Worm (Caenorhabditis elegans) whole organism, young adult: ENCODE measurements around the gene Y55F3AM.11.

Source experiments
- C17E4.6 ChIP-seq: fragments of 200-800 bp; sonication (Bioruptor generic); IDR thresholded peaks from 2 replicates; pipeline ENCODE4 v1.3.6; 2022; ENCODE audit warnings: missing genetic modification reagents, missing genetic modification characterization, missing compliant biosample characterization
- F23B12.7 ChIP-seq: sonication (generic microtip); optimal IDR thresholded peaks from 2 replicates; lab custom pipeline; 2017; ENCODE audit warnings: missing genetic modification characterization, mild to moderate bottlenecking, missing compliant biosample characterization, antibody characterized with exemption, moderate library complexity; ENCODE audit not compliant: insufficient read depth
- Y79H2A.3 ChIP-seq: fragments of 200-800 bp; sonication (Bioruptor generic); conservative IDR thresholded peaks from 2 replicates; pipeline ENCODE4 v1.3.6; 2022; ENCODE audit warnings: missing genetic modification reagents, missing genetic modification characterization, missing compliant biosample characterization
- ama-1 ChIP-seq, 3 experiments: fragments of 150-350 bp in 1 of 3; sonication (generic microtip) in 2 of 3; optimal IDR thresholded peaks; 2 replicates each; lab custom pipeline; 2014 to 2018; ENCODE audit warnings: missing biosample characterization in 2 of 3, missing genetic modification characterization in 2 of 3, missing genetic modification reagents in 2 of 3
- cebp-2 ChIP-seq: fragments of 200-800 bp; sonication (Bioruptor generic); IDR thresholded peaks from 2 replicates; pipeline ENCODE4 v1.3.6; 2022; ENCODE audit warnings: missing genetic modification characterization, missing compliant biosample characterization
- die-1 ChIP-seq: sonication (generic microtip); optimal IDR thresholded peaks from 2 replicates; lab custom pipeline; 2016; ENCODE audit warnings: missing genotype, mild to moderate bottlenecking, missing genetic modification characterization, missing compliant biosample characterization
- egl-18 ChIP-seq: fragments of 200-800 bp; sonication (Bioruptor generic); IDR thresholded peaks from 2 replicates; pipeline ENCODE4 v1.3.6; 2022; ENCODE audit warnings: missing genetic modification reagents, missing genetic modification characterization, missing compliant biosample characterization
- him-1 ChIP-seq: sonication (generic microtip); optimal IDR thresholded peaks from 2 replicates; lab custom pipeline; 2016; ENCODE audit warnings: missing genotype, missing genetic modification reagents, missing genetic modification characterization, missing compliant biosample characterization
- lin-35 ChIP-seq, 3 experiments: fragments of 150-350 bp in 2 of 3; sonication (generic microtip) in 1 of 3; optimal IDR thresholded peaks; 2 replicates each; lab custom pipeline; 2014 to 2018; ENCODE audit warnings: missing biosample characterization in 3 of 3, missing genetic modification characterization in 3 of 3, missing genetic modification reagents in 3 of 3
- nhr-120 ChIP-seq: fragments of 200-800 bp; sonication (Bioruptor generic); IDR thresholded peaks from 2 replicates; pipeline ENCODE4 v1.3.6; 2022; ENCODE audit warnings: missing genetic modification characterization, missing compliant biosample characterization
- pbrm-1 ChIP-seq: fragments of 200-800 bp; sonication (Bioruptor generic); IDR thresholded peaks from 2 replicates; pipeline ENCODE4 v1.3.6; 2022; ENCODE audit warnings: missing genetic modification reagents, missing genetic modification characterization, missing compliant biosample characterization
- unc-130 ChIP-seq: sonication (generic microtip); optimal IDR thresholded peaks from 2 replicates; lab custom pipeline; 2016; ENCODE audit warnings: missing genetic modification reagents, missing genetic modification characterization, missing compliant biosample characterization

DNA sequence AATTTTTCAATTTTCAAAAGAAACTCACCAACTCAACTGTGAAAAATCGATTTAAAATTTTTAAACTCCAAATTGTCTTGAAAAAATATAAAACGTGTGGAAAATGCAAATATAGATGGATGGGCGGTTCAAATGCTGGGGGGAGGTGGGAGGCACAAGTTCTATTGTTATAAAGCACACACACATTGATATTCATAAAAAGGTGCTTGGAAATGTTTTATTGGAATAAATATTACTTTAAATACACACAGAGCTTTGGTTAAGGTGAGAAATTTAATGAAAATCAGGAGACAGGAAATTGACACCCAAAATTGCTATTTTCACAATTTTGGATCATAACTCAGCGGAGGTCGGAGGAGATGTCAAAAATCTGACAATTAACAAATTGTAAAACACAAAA is at the start of gene Y55F3AM.11:
- TF ChIP-seq F23B12.7 (tag; lab: Kevin White, UChicago) (no peak), egl-18 (GFP tag; lab: Robert Waterston, UW) (no peak), lin-35 (GFP tag; optimal IDR thresholded peaks at IDR 0.05; lab: Kevin White, UChicago) (no peak), cebp-2 (no peak), C17E4.6 (no peak), him-1 (tag; lab: Kevin White, UChicago) (no peak), pbrm-1 (no peak), nhr-120 (GFP tag; lab: Robert Waterston, UW) (no peak), unc-130 (GFP tag; lab: Kevin White, UChicago) (no peak), die-1 (tag; lab: Kevin White, UChicago) (no peak), Y79H2A.3 (GFP tag; lab: Robert Waterston, UW) (no peak), ama-1 (optimal IDR thresholded peaks at IDR 0.05; lab: Kevin White, UChicago) (no peak), ama-1 (GFP tag; optimal IDR thresholded peaks at IDR 0.05; lab: Kevin White, UChicago) (no peak)
